Fruit fly (Drosophila melanogaster): ENCODE measurements around the gene EMC1.

The EMC1 gene

DNA sequence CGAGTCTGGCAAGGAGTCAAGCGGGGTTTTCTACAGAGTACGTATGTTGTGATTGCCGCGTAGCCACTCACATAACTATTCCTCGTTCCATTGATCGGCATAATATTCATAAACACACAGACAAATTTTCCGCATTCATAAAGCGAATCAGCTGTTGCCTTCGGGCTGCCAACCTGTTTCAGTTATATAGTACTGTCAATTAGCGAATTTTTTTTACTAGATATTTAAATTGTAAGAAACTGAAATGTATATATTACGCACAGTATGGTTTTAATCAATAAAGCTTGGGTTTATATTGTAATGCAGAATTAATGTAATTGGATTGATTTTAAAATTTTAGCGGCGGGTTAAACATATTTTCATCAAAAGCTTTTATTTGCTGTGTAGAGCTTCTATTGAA, 6.0 kb upstream of the EMC1 start, which contains the start of gene Rfk (continued):
- TF ChIP-seq CG17829 (tag; optimal IDR thresholded peaks at IDR 0.05) (peak; percentile 32), CG6791 (GFP tag; IDR thresholded peaks at IDR 0.05; ENCODE audit: partially characterized antibody) (0 out of 3 replicates have a peak, but pooled peaks have one; percentile 15), CG6813 (GFP tag; optimal IDR thresholded peaks at IDR 0.05) (no peak), CG14710 (tag; optimal IDR thresholded peaks at IDR 0.05) (peak; percentile 39), az2 (GFP tag; optimal IDR thresholded peaks at IDR 0.05) (peak; percentile 21), CG30020 (tag; optimal IDR thresholded peaks at IDR 0.05) (peak; percentile 52), Usf (GFP tag; optimal IDR thresholded peaks at IDR 0.05) (no peak), cg (GFP tag; optimal IDR thresholded peaks at IDR 0.05) (no peak), Jarid2 (GFP tag; optimal IDR thresholded peaks at IDR 0.05) (no peak), gfzf (GFP tag; optimal IDR thresholded peaks at IDR 0.05) (peak; percentile 2), HmgD (GFP tag; optimal IDR thresholded peaks at IDR 0.05) (peak; percentile 2), CG12155 (GFP tag; optimal IDR thresholded peaks at IDR 0.05) (peak; percentile 9), CG9932 (GFP tag; IDR thresholded peaks at IDR 0.05) (0 out of 2 replicates have a peak, but pooled peaks have one; percentile 14), CG3847 (GFP tag; IDR thresholded peaks at IDR 0.05) (0 out of 2 replicates have a peak, but pooled peaks have one; percentile 6), CG10267 (tag; optimal IDR thresholded peaks at IDR 0.05) (peak; percentile 56), CG32532 (GFP tag; IDR thresholded peaks at IDR 0.05) (no peak), CG16815 (GFP tag; optimal IDR thresholded peaks at IDR 0.05) (no peak), trem (tag; optimal IDR thresholded peaks at IDR 0.05) (peak; percentile 99), Xbp1 (GFP tag; optimal IDR thresholded peaks at IDR 0.05) (peak; percentile 34), MBD-R2 (GFP tag; IDR thresholded peaks at IDR 0.05) (peak; percentile 91), Bteb2 (GFP tag; optimal IDR thresholded peaks at IDR 0.05) (peak; percentile 36), lilli (GFP tag; optimal IDR thresholded peaks at IDR 0.05) (peak; percentile 49), phol (tag; optimal IDR thresholded peaks at IDR 0.05) (peak; percentile 40), dm (GFP tag; optimal IDR thresholded peaks at IDR 0.05) (no peak), nmo (GFP tag; optimal IDR thresholded peaks at IDR 0.05) (peak; percentile 35), Pdp1 (GFP tag; optimal IDR thresholded peaks at IDR 0.05) (peak in 1 of 2 experiments; percentile 71), zen (tag; optimal IDR thresholded peaks at IDR 0.05) (peak; percentile 53), en (GFP tag; optimal IDR thresholded peaks at IDR 0.05) (no peak), CG12659 (GFP tag; optimal IDR thresholded peaks at IDR 0.05) (peak; percentile 36), E2f2 (GFP tag; IDR thresholded peaks at IDR 0.05) (peak; percentile 63), CG15514 (GFP tag; optimal IDR thresholded peaks at IDR 0.05) (peak; percentile 53), Doc3 (GFP tag; IDR thresholded peaks at IDR 0.05; ENCODE audit: partially characterized antibody) (peak; percentile 44; the same call in 1 of the 3 replicates), dpn (GFP tag; optimal IDR thresholded peaks at IDR 0.05) (peak in 1 of 2 experiments; percentile 6), insv (GFP tag; optimal IDR thresholded peaks at IDR 0.05) (no peak), Sry-β (GFP tag; optimal IDR thresholded peaks at IDR 0.05) (peak; percentile 55), Scr (GFP tag; IDR thresholded peaks at IDR 0.05; ENCODE audit: partially characterized antibody) (0 out of 2 replicates have a peak, but pooled peaks have one; percentile 30), D19B (GFP tag; optimal IDR thresholded peaks at IDR 0.05) (no peak), CG12104 (GFP tag; optimal IDR thresholded peaks at IDR 0.05) (no peak), CG33213 (GFP tag; optimal IDR thresholded peaks at IDR 0.05) (peak; percentile 9), Ets97D (GFP tag; optimal IDR thresholded peaks at IDR 0.05) (peak; percentile 41), CG2712 (tag; optimal IDR thresholded peaks at IDR 0.05) (peak; percentile 44), CG10543 (GFP tag; optimal IDR thresholded peaks at IDR 0.05) (no peak), gcm (GFP tag; optimal IDR thresholded peaks at IDR 0.05) (peak; percentile 30), grau (tag; optimal IDR thresholded peaks at IDR 0.05) (peak; percentile 37), Ets65A (GFP tag) (no peak), CG34422 (GFP tag; IDR thresholded peaks at IDR 0.05) (peak; percentile 44; the same call in 1 of the 3 replicates), CG16813 (GFP tag; IDR thresholded peaks at IDR 0.05; ENCODE audit: partially characterized antibody) (peak; percentile 33; the same call in 1 of the 3 replicates), wor (GFP tag; IDR thresholded peaks at IDR 0.05) (no peak), CoRest (tag; optimal IDR thresholded peaks at IDR 0.05) (peak; percentile 31)

Data from whole organism, embryonic.